Worm (Caenorhabditis elegans): ENCODE data around the gene srp-6.

DNA sequence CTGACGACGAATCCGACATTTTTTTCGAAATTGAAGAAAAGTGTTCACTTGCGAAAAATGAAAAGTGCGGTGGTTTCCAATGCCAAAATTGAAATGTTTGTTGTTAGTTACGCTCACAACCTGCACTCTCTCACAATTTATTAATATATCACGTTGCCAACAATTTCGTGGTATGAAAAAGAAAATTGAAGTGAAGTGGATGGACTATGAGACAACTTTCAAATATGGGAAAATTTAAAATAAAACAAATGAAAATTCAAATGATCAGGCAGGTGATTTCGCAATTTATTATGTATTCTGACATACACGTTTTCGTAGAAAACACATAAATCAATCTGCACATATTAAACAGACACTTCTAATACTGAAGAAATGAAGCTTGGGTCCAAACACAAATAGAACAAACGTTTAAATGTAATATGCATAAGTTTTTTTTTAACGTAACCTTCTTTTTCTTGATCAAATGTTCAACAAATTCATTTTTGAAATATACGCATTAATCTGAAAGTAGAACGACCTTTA, at the start of gene srp-6:
- no peak for TF ChIP-seq mdl-1 (tag; optimal IDR thresholded peaks at IDR 0.05)
- no peak for TF ChIP-seq elt-3 (tag; optimal IDR thresholded peaks at IDR 0.05)

All from whole organism, L2 larva.